Worm (Caenorhabditis elegans) whole organism, L2 larva: ENCODE measurements around the gene R08E3.3.

Experiments
- F13H6.1 ChIP-seq: sonication (generic microtip); optimal IDR thresholded peaks from 2 replicates; lab custom pipeline; 2016; ENCODE audit warnings: missing genetic modification characterization, missing compliant biosample characterization
- alr-1 ChIP-seq: fragments of 150-350 bp; optimal IDR thresholded peaks from 2 replicates; lab custom pipeline; 2014; ENCODE audit warnings: missing biosample characterization, missing genetic modification characterization
- ama-1 ChIP-seq: fragments of 150-350 bp; optimal IDR thresholded peaks from 2 replicates; lab custom pipeline; 2018; ENCODE audit warnings: inconsistent platforms
- blmp-1 ChIP-seq: sonication (generic microtip); optimal IDR thresholded peaks from 2 replicates; lab custom pipeline; 2017; ENCODE audit warnings: missing genetic modification characterization, mild to moderate bottlenecking, missing compliant biosample characterization, antibody characterized with exemption, moderate library complexity; ENCODE audit not compliant: insufficient read depth
- lin-11 ChIP-seq: fragments of 150-350 bp; sonication (generic microtip); optimal IDR thresholded peaks from 2 replicates; lab custom pipeline; 2014; ENCODE audit warnings: missing biosample characterization, missing genetic modification characterization, inconsistent platforms, mixed read lengths
- lin-39 ChIP-seq: fragments of 150-350 bp; optimal IDR thresholded peaks from 2 replicates; lab custom pipeline; 2014; ENCODE audit warnings: missing biosample characterization, missing genetic modification reagents, missing genetic modification characterization
- nhr-77 ChIP-seq: fragments of 150-350 bp; optimal IDR thresholded peaks from 2 replicates; lab custom pipeline; 2014; ENCODE audit warnings: missing biosample characterization, missing genetic modification characterization
- skn-1 ChIP-seq: sonication (generic microtip); optimal IDR thresholded peaks from 2 replicates; lab custom pipeline; 2017; ENCODE audit warnings: missing biosample characterization, missing genetic modification characterization
- snpc-4 ChIP-seq: fragments of 150-350 bp; optimal IDR thresholded peaks from 2 replicates; lab custom pipeline; 2014; ENCODE audit warnings: missing biosample characterization, missing genetic modification characterization
- unc-39 ChIP-seq: fragments of 150-350 bp; optimal IDR thresholded peaks from 2 replicates; lab custom pipeline; 2014; ENCODE audit warnings: missing biosample characterization, missing genetic modification characterization
- unc-55 ChIP-seq: fragments of 150-350 bp; sonication (generic microtip); optimal IDR thresholded peaks from 3 replicates; lab custom pipeline; 2014; ENCODE audit warnings: missing biosample characterization, missing genetic modification reagents, missing genetic modification characterization
- unc-62 ChIP-seq: fragments of 150-350 bp; optimal IDR thresholded peaks from 2 replicates; lab custom pipeline; 2014; ENCODE audit warnings: missing biosample characterization, missing genetic modification reagents, missing genetic modification characterization
- zag-1 ChIP-seq: fragments of 150-350 bp; optimal IDR thresholded peaks from 2 replicates; lab custom pipeline; 2014; ENCODE audit warnings: missing biosample characterization, missing genetic modification characterization
- ztf-11 ChIP-seq: sonication (generic microtip); optimal IDR thresholded peaks from 2 replicates; lab custom pipeline; 2017; ENCODE audit warnings: missing biosample characterization, missing genetic modification characterization

- TF ChIP-seq alr-1 (tag; lab: Kevin White, UChicago), result no peak
- no peak for TF ChIP-seq unc-62 (GFP tag; lab: Kevin White, UChicago)
- TF ChIP-seq unc-39, result no peak
- no peak for TF ChIP-seq unc-55
- TF ChIP-seq lin-39 (tag; lab: Kevin White, UChicago), result no peak
- no peak for TF ChIP-seq skn-1 (tag; lab: Kevin White, UChicago)
- TF ChIP-seq nhr-77 (tag; lab: Kevin White, UChicago), result no peak
- TF ChIP-seq snpc-4 (tag; lab: Kevin White, UChicago), result no peak
- no peak for TF ChIP-seq zag-1 (tag; lab: Kevin White, UChicago)
- TF ChIP-seq blmp-1, result no peak
- TF ChIP-seq ztf-11, result no peak
- TF ChIP-seq F13H6.1 (tag; lab: Kevin White, UChicago), result no peak
- no peak for TF ChIP-seq lin-11 (tag; lab: Kevin White, UChicago)
- TF ChIP-seq ama-1 (lab: Kevin White, UChicago), result no peak
Observed at ce11 chrX:4840653-4841052, 22.3 kb downstream of the R08E3.3 start.
